Fruit fly (Drosophila melanogaster): ENCODE data around the gene CG12590.

CG12590 gene

DNA sequence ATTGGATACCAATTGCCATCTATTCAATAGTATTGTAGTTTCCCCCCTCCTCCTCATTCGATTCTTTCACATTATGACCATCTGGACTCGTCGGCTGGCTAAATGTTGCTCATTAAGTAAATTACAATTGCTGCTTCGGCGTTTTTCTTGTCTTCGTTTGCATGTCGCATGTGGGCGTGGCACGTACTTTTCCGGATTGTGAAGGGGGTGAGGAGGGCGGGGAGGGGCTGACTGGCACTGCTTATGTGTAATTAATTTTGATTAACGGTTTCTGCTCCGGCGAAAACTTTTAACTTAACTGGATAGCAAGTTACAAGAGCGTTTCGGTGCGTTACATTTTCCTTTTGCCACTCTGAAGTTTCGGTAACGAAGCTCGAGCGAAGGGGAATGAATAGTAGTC, 44.0 kb upstream of the CG12590 start (continued):
- TF ChIP-seq ERR (GFP tag; optimal IDR thresholded peaks at IDR 0.05) (no peak), trh (GFP tag; optimal IDR thresholded peaks at IDR 0.05) (no peak), cwo (GFP tag; optimal IDR thresholded peaks at IDR 0.05) (no peak), Dad (GFP tag; optimal IDR thresholded peaks at IDR 0.05) (no peak), CG42726 (GFP tag; IDR thresholded peaks at IDR 0.05; ENCODE audit: partially characterized antibody) (no peak), mld (GFP tag; IDR thresholded peaks at IDR 0.05; ENCODE audit: partially characterized antibody) (no peak), crc (GFP tag; optimal IDR thresholded peaks at IDR 0.05) (no peak), CG17361 (GFP tag; IDR thresholded peaks at IDR 0.05) (no peak), bowl (GFP tag; IDR thresholded peaks at IDR 0.05) (no peak), dpn (GFP tag; optimal IDR thresholded peaks at IDR 0.05) (no peak), Drgx (GFP tag; IDR thresholded peaks at IDR 0.05) (no peak), crol (GFP tag; IDR thresholded peaks at IDR 0.05) (peak; percentile 54; the same call in 1 of the 2 replicates), Bdp1 (GFP tag; optimal IDR thresholded peaks at IDR 0.05) (no peak), ssp (GFP tag; IDR thresholded peaks at IDR 0.05) (no peak), CG12219 (GFP tag; optimal IDR thresholded peaks at IDR 0.05) (no peak), ci (GFP tag; IDR thresholded peaks at IDR 0.05) (no peak), MBD-R2 (GFP tag; IDR thresholded peaks at IDR 0.05) (no peak), BtbVII (GFP tag; optimal IDR thresholded peaks at IDR 0.05) (no peak), nerfin-1 (tag; optimal IDR thresholded peaks at IDR 0.05) (no peak), lilli (GFP tag; optimal IDR thresholded peaks at IDR 0.05) (no peak), vnd (GFP tag; IDR thresholded peaks at IDR 0.05; ENCODE audit: partially characterized antibody) (no peak)

DNA sequence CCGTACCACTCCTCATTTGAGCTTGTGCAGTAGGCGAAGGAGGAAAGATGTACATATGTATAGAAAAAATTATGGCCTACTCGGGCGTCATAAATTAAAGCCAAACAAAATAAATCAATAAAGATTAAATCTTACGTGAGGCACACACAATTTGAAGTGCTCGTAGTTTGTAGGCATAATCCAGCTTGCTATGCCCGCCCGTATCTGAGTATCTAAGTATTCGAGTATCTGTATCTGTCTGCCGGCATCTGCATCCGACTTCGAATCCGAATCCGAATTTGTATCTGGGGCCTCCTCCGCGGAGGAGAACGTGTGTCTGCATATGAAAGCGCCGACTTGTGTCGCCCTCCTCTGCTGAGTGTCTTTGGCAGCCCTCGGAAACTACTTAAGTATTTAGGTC, 43.0 kb upstream of the CG12590 start:
- no peak for TF ChIP-seq sisA (GFP tag; IDR thresholded peaks at IDR 0.05)
- TF ChIP-seq CG17328 (GFP tag; IDR thresholded peaks at IDR 0.05) = no peak
- peak; percentile 43 for TF ChIP-seq Med (GFP tag)
- no peak for TF ChIP-seq Deaf1 (tag; optimal IDR thresholded peaks at IDR 0.05)
- peak; percentile 3 for TF ChIP-seq CG5245 (GFP tag; optimal IDR thresholded peaks at IDR 0.05)
- TF ChIP-seq sd (tag; optimal IDR thresholded peaks at IDR 0.05) = peak; percentile 5
- no peak for TF ChIP-seq Ets97D (GFP tag; optimal IDR thresholded peaks at IDR 0.05)
- peak; percentile 49 for TF ChIP-seq gcm (GFP tag; optimal IDR thresholded peaks at IDR 0.05)
- TF ChIP-seq ci (GFP tag; IDR thresholded peaks at IDR 0.05) = peak; percentile 37; the same call in 1 of the 3 replicates
- TF ChIP-seq CG5953 (GFP tag; IDR thresholded peaks at IDR 0.05) = peak; percentile 32; the same call in 1 of the 2 replicates
- TF ChIP-seq sens (GFP tag) = peak; percentile 65
- peak; percentile 85 for TF ChIP-seq CG2199 (GFP tag; IDR thresholded peaks at IDR 0.05)
- TF ChIP-seq Pdp1 (GFP tag; optimal IDR thresholded peaks at IDR 0.05) = peak in 1 of 2 experiments; percentile 1
- TF ChIP-seq oc (tag; optimal IDR thresholded peaks at IDR 0.05) = peak; percentile 61
- TF ChIP-seq CG17829 (tag; optimal IDR thresholded peaks at IDR 0.05) = no peak
- TF ChIP-seq CG6654 (GFP tag; optimal IDR thresholded peaks at IDR 0.05) = no peak
- TF ChIP-seq CG7357 (GFP tag; IDR thresholded peaks at IDR 0.05) = no peak
- peak; percentile 5 for TF ChIP-seq CG6254 (GFP tag; optimal IDR thresholded peaks at IDR 0.05)
- peak; percentile 83 for TF ChIP-seq grn (GFP tag; optimal IDR thresholded peaks at IDR 0.05)

DNA sequence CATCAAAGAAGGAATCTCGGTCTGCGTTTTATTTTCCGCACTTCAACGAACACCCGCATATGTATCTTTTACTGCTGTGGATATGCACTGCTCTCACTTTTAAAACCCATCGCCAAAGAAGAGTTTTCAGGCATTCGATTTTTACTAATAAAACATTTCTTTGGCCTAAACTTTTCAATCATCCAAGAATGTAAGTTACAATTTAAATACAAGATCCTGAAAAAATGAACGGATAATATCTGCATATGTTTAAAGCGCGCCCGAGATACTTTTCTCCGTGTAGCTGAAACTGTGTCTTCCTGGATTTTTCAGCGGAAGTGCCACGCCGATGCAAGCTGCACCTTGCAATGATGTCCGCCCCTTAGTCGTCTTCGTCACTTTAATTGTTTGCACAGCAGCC, 41.2 kb upstream of the CG12590 start:
- TF ChIP-seq Jarid2 (GFP tag; optimal IDR thresholded peaks at IDR 0.05) (no peak), CG4707 (GFP tag; optimal IDR thresholded peaks at IDR 0.05) (no peak), Med (GFP tag) (peak; percentile 20), gcm (GFP tag; optimal IDR thresholded peaks at IDR 0.05) (peak; percentile 32), CG31224 (GFP tag; IDR thresholded peaks at IDR 0.05) (no peak), dati (GFP tag; IDR thresholded peaks at IDR 0.05) (no peak), hb (GFP tag; IDR thresholded peaks at IDR 0.05; ENCODE audit: partially characterized antibody) (0 out of 3 replicates have a peak, but pooled peaks have one; percentile 33), CG1603 (tag; optimal IDR thresholded peaks at IDR 0.05) (peak; percentile 8), CG2199 (GFP tag; IDR thresholded peaks at IDR 0.05) (peak; percentile 34; the same call in 1 of the 3 replicates), CG30403 (GFP tag; optimal IDR thresholded peaks at IDR 0.05) (no peak), CG4404 (GFP tag; IDR thresholded peaks at IDR 0.05) (0 out of 2 replicates have a peak, but pooled peaks have one; percentile 18), Bgb (GFP tag; IDR thresholded peaks at IDR 0.05; ENCODE audit: partially characterized antibody) (no peak)
